Worm (Caenorhabditis elegans): ENCODE results near the gene mrck-1.

DNA sequence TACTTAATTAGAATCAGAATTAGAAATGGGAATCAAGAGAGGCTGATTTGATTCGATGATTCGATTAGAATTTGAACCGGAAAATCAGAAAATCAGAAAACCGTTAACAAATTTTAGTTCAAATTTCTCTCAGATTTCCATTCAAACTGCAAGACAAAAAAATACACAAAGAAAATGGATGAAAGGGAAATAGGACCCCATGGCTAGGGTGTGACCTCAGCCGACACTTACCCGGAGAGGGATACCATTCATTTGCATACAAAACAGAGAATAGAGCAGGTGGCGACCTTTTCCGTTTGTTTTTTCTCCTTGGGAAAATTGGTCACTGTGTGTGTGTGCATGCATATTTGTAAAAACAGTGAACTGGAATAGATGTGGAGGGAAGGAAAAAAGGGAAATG, 33.1 kb downstream of the mrck-1 start:
- TF ChIP-seq egl-27 (tag; optimal IDR thresholded peaks at IDR 0.05) (no peak), aly-2 (tag; optimal IDR thresholded peaks at IDR 0.05) (no peak), nhr-76 (tag; optimal IDR thresholded peaks at IDR 0.05) (no peak), pqm-1 (tag; optimal IDR thresholded peaks at IDR 0.05) (no peak), daf-12 (tag; optimal IDR thresholded peaks at IDR 0.05) (no peak), R02D3.7 (tag; optimal IDR thresholded peaks at IDR 0.05) (no peak), skn-1 (tag; optimal IDR thresholded peaks at IDR 0.05) (no peak), nhr-67 (tag; optimal IDR thresholded peaks at IDR 0.05) (no peak), fos-1 (tag; optimal IDR thresholded peaks at IDR 0.05) (no peak), tbx-2 (tag; optimal IDR thresholded peaks at IDR 0.05) (no peak), nhr-28 (tag; optimal IDR thresholded peaks at IDR 0.05) (no peak), egl-5 (tag; optimal IDR thresholded peaks at IDR 0.05) (no peak), ZK546.5 (tag; optimal IDR thresholded peaks at IDR 0.05) (no peak), hmg-11 (tag; optimal IDR thresholded peaks at IDR 0.05) (no peak)
